Worm (Caenorhabditis elegans): ENCODE measurements around the gene F45D3.4.

DNA sequence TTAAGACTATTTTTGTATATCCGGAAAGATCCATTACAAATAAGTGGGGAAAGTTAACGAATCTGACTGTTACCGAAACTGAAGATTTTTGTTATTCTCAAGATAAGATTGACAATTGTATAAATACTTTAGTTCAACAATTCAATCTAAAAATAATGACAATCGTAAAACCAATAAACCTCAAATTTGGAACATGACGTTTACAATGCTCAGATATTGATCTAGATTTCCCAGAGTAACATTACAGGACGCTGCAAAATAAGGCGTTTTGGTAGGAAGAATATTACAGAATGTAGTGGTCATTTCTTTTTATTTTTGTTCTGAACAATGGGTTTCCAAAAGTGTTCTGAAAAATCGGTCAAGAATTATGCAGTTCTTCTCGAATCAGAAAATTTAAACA, 26.2 kb downstream of the F45D3.4 start, which contains the start of gene F45D3.1:
- TF ChIP-seq nhr-11 (tag; optimal IDR thresholded peaks at IDR 0.05) (no peak), jun-1 (tag; optimal IDR thresholded peaks at IDR 0.05) (no peak), ceh-82 (tag; optimal IDR thresholded peaks at IDR 0.05) (no peak), unc-39 (tag; optimal IDR thresholded peaks at IDR 0.05) (no peak), elt-2 (tag; optimal IDR thresholded peaks at IDR 0.05) (no peak)
